Fruit fly (Drosophila melanogaster): Measurements from ENCODE around the gene CG33263.

dm6 chr3L:13389834-13390233, 34.1 kb downstream of the CG33263 start, which contains the start of gene Poc1:
- peak; percentile 14; the same call in 1 of the 2 replicates for TF ChIP-seq unc-4 (GFP tag; IDR thresholded peaks at IDR 0.05; ENCODE audit: partially characterized antibody)
- TF ChIP-seq Pdp1 (GFP tag; optimal IDR thresholded peaks at IDR 0.05): no peak
